Fruit fly (Drosophila melanogaster): ENCODE results near the gene lin-52.

dm6 chrX:5712966-5713365 is 41.8 kb downstream of the lin-52 start:
- TF ChIP-seq CG8478 (optimal IDR thresholded peaks at IDR 0.05) = no peak
- TF ChIP-seq CTCF (optimal IDR thresholded peaks at IDR 0.05) = no peak

All from S2 (cell line).